Worm (Caenorhabditis elegans): Measurements from ENCODE around the gene ceh-38.
"Not testable (repeated sequence)": the region's sequence is repeated elsewhere in the genome, so short reads cannot be mapped to it uniquely, and the experiment has no call there.

The ceh-38 gene

ce11 chrII:7001405-7001804, 50.1 kb downstream of the ceh-38 start:
- TF ChIP-seq php-3 (GFP tag; IDR thresholded peaks at IDR 0.05) (peak; percentile 70), nhr-48 (tag; optimal IDR thresholded peaks at IDR 0.05) (peak; percentile 10), vab-7 (GFP tag; IDR thresholded peaks at IDR 0.05) (peak; percentile 94), spr-1 (tag; optimal IDR thresholded peaks at IDR 0.05) (peak; percentile 25), daf-19 (GFP tag; conservative IDR thresholded peaks at IDR 0.05) (peak; percentile 83), nhr-41 (GFP tag; IDR thresholded peaks at IDR 0.05) (peak; percentile 88; the same call in 1 of the 2 replicates), F26F4.8 (GFP tag; conservative IDR thresholded peaks at IDR 0.05) (peak; percentile 97), daf-16 (GFP tag; optimal IDR thresholded peaks at IDR 0.05) (peak in 1 of 2 experiments; percentile 61), daf-16 (tag; optimal IDR thresholded peaks at IDR 0.05) (peak; percentile 24), D1046.2 (GFP tag; IDR thresholded peaks at IDR 0.05) (peak; percentile 85; the same call in 1 of the 2 replicates), rbr-2 (tag; optimal IDR thresholded peaks at IDR 0.05) (peak; percentile 42), dmd-8 (GFP tag; IDR thresholded peaks at IDR 0.05) (peak; percentile 98), dmd-9 (GFP tag; IDR thresholded peaks at IDR 0.05) (peak; percentile 87), hmg-1.1 (GFP tag; IDR thresholded peaks at IDR 0.05) (peak; percentile 72), set-16 (GFP tag; IDR thresholded peaks at IDR 0.05) (peak; percentile 53; the same call in 1 of the 2 replicates), mxl-2 (GFP tag; conservative IDR thresholded peaks at IDR 0.05) (peak; percentile 75; the same call in 1 of the 2 replicates), T26A8.4 (GFP tag; IDR thresholded peaks at IDR 0.05) (peak; percentile 74), madf-5 (GFP tag; IDR thresholded peaks at IDR 0.05) (peak; percentile 92 to 96; a peak in 3 of 4 replicates), pha-4 (GFP tag; IDR thresholded peaks at IDR 0.05) (peak; percentile 91), mdt-29 (GFP tag; IDR thresholded peaks at IDR 0.05) (peak; percentile 61), ctbp-1 (GFP tag; IDR thresholded peaks at IDR 0.05) (peak; percentile 88), lin-1 (GFP tag; IDR thresholded peaks at IDR 0.05) (peak; percentile 89), mxl-3 (GFP tag; optimal IDR thresholded peaks at IDR 0.05) (peak; percentile 22), Y105C5A.15 (GFP tag; IDR thresholded peaks at IDR 0.05) (peak; percentile 91), gei-8 (GFP tag; optimal IDR thresholded peaks at IDR 0.05) (peak; percentile 9), hlh-11 (tag; optimal IDR thresholded peaks at IDR 0.05) (peak; percentile 30), unc-130 (GFP tag; optimal IDR thresholded peaks at IDR 0.05) (peak; percentile 38), arid-1 (GFP tag; conservative IDR thresholded peaks at IDR 0.05) (peak; percentile 90), ceh-20 (GFP tag; IDR thresholded peaks at IDR 0.05) (peak; percentile 40; the same call in 1 of the 2 replicates), madf-9 (GFP tag; conservative IDR thresholded peaks at IDR 0.05) (peak; percentile 86), tra-1 (GFP tag; IDR thresholded peaks at IDR 0.05) (peak; percentile 89), lim-7 (GFP tag; IDR thresholded peaks at IDR 0.05) (peak; percentile 98), dmd-6 (GFP tag; IDR thresholded peaks at IDR 0.05) (peak; percentile 62), aha-1 (tag) (peak; percentile 29), spr-3 (GFP tag; optimal IDR thresholded peaks at IDR 0.05) (peak; percentile 67), mes-2 (tag; optimal IDR thresholded peaks at IDR 0.05; ENCODE audit: poor library complexity, severe bottlenecking) (peak; percentile 49), saeg-2 (GFP tag; IDR thresholded peaks at IDR 0.05) (peak; percentile 78; the same call in 1 of the 2 replicates), ceh-44 (GFP tag; IDR thresholded peaks at IDR 0.05) (peak; percentile 95), egl-43 (GFP tag; IDR thresholded peaks at IDR 0.05) (peak; percentile 97), nhr-111 (GFP tag; optimal IDR thresholded peaks at IDR 0.05) (peak; percentile 83), hif-1 (tag; optimal IDR thresholded peaks at IDR 0.05) (peak in 1 of 2 experiments; percentile 14), Y75B8A.6 (GFP tag; IDR thresholded peaks at IDR 0.05) (0 out of 2 replicates have a peak, but pooled peaks have one; percentile 63), lin-38 (GFP tag; IDR thresholded peaks at IDR 0.05) (peak; percentile 81), F44E2.7 (GFP tag; IDR thresholded peaks at IDR 0.05) (peak; percentile 96), lin-29 (GFP tag; IDR thresholded peaks at IDR 0.05) (0 out of 2 replicates have a peak, but pooled peaks have one; percentile 45), Y48G9A.11 (GFP tag; IDR thresholded peaks at IDR 0.05) (peak; percentile 89), snpc-1.2 (GFP tag; IDR thresholded peaks at IDR 0.05) (peak; percentile 72; the same call in 1 of the 2 replicates)
- TF ChIP-seq pha-4 (tag; optimal IDR thresholded peaks at IDR 0.05): not testable (repeated sequence)

Measured in whole organism, L4 larva.